Worm (Caenorhabditis elegans): ENCODE data around the gene sre-49.

- TF ChIP-seq unc-62 (GFP tag; optimal IDR thresholded peaks at IDR 0.05) (no peak), snpc-3.4 (tag; optimal IDR thresholded peaks at IDR 0.05) (no peak), nfya-1 (tag; optimal IDR thresholded peaks at IDR 0.05; ENCODE audit: borderline replicate concordance, insufficient read depth) (no peak), zfh-2 (GFP tag; conservative IDR thresholded peaks at IDR 0.05) (peak; percentile 70), K12H6.12 (tag; optimal IDR thresholded peaks at IDR 0.05) (no peak), ztf-22 (GFP tag; optimal IDR thresholded peaks at IDR 0.05) (no peak), snpc-1.3 (tag; optimal IDR thresholded peaks at IDR 0.05; ENCODE audit: insufficient read depth) (no peak), madf-10 (tag; optimal IDR thresholded peaks at IDR 0.05) (no peak), tlf-1 (GFP tag; optimal IDR thresholded peaks at IDR 0.05) (no peak), madf-6 (GFP tag; IDR thresholded peaks at IDR 0.05) (no peak), ama-1 (optimal IDR thresholded peaks at IDR 0.05) (no peak), ama-1 (GFP tag; optimal IDR thresholded peaks at IDR 0.05) (no peak)
These were observed 33.5 kb downstream of the sre-49 start, which contains the start of gene ras-1 for ce11 chrII:12352115-12352514.

Measured in whole organism, young adult.